Worm (Caenorhabditis elegans): Measurements from ENCODE around the gene npr-36.

The npr-36 gene

ce11 chrX:17352098-17352497 lies 7.5 kb upstream of the npr-36 start:
- TF ChIP-seq nhr-20 (tag; optimal IDR thresholded peaks at IDR 0.05) (no peak), ces-1 (GFP tag; optimal IDR thresholded peaks at IDR 0.05) (peak; percentile 13), lin-14 (GFP tag; optimal IDR thresholded peaks at IDR 0.05) (peak; percentile 50), fkh-8 (tag; optimal IDR thresholded peaks at IDR 0.05) (no peak), fkh-10 (GFP tag; optimal IDR thresholded peaks at IDR 0.05) (peak; percentile 94), unc-62 (GFP tag; optimal IDR thresholded peaks at IDR 0.05) (no peak)

- TF ChIP-seq fkh-8 (tag; optimal IDR thresholded peaks at IDR 0.05), result no peak
- peak; percentile 86 for TF ChIP-seq dsc-1 (tag; optimal IDR thresholded peaks at IDR 0.05)
- TF ChIP-seq lin-14 (GFP tag; optimal IDR thresholded peaks at IDR 0.05), result peak; percentile 13
Measured at ce11 chrX:17355462-17355861, 4.1 kb upstream of the npr-36 start.

ce11 chrX:17356748-17357147 lies 2.8 kb upstream of the npr-36 start:
- no peak for TF ChIP-seq lin-35 (GFP tag; optimal IDR thresholded peaks at IDR 0.05)
- TF ChIP-seq unc-98 (GFP tag; IDR thresholded peaks at IDR 0.05), result no peak
- TF ChIP-seq dsc-1 (tag; optimal IDR thresholded peaks at IDR 0.05), result peak; percentile 65
- peak; percentile 54 for TF ChIP-seq pax-3 (tag; optimal IDR thresholded peaks at IDR 0.05)
- TF ChIP-seq efl-1 (optimal IDR thresholded peaks at IDR 0.05), result no peak
- TF ChIP-seq efl-1 (GFP tag; optimal IDR thresholded peaks at IDR 0.05 in 1 of 2), result peak in 1 of 2 experiments; percentile 68
- TF ChIP-seq nhr-11 (tag; optimal IDR thresholded peaks at IDR 0.05), result no peak
- TF ChIP-seq sox-4 (tag; optimal IDR thresholded peaks at IDR 0.05), result peak; percentile 49
- TF ChIP-seq nhr-47 (tag; optimal IDR thresholded peaks at IDR 0.05), result peak; percentile 26
- peak; percentile 45 for TF ChIP-seq nhr-71 (tag; optimal IDR thresholded peaks at IDR 0.05)
- TF ChIP-seq nhr-20 (tag; optimal IDR thresholded peaks at IDR 0.05), result no peak
- TF ChIP-seq fkh-8 (tag; optimal IDR thresholded peaks at IDR 0.05), result peak; percentile 64
- TF ChIP-seq nhr-76 (tag; optimal IDR thresholded peaks at IDR 0.05), result no peak

- TF ChIP-seq vab-15 (tag; optimal IDR thresholded peaks at IDR 0.05) (no peak), nhr-85 (tag) (peak; percentile 27), grh-1 (GFP tag; IDR thresholded peaks at IDR 0.05) (0 out of 2 replicates have a peak, but pooled peaks have one; percentile 40), blmp-1 (tag; optimal IDR thresholded peaks at IDR 0.05) (no peak), ets-5 (GFP tag; IDR thresholded peaks at IDR 0.05) (no peak)
Measured at ce11 chrX:17362529-17362928, 3.0 kb downstream of the npr-36 start, which contains the start of gene F10D7.11. TSS of gene F10D7.11 (plus strand) at chrX:17362829.

ce11 chrX:17363491-17363890 lies 3.9 kb downstream of the npr-36 start:
- TF ChIP-seq snu-23 (GFP tag; optimal IDR thresholded peaks at IDR 0.05) (no peak), nhr-85 (tag) (peak; percentile 47), isw-1 (GFP tag; IDR thresholded peaks at IDR 0.05) (no peak)

- TF ChIP-seq snpc-4 (tag; optimal IDR thresholded peaks at IDR 0.05), result no peak
- no peak for TF ChIP-seq swsn-7 (tag; optimal IDR thresholded peaks at IDR 0.05)
- no peak for TF ChIP-seq C34B4.2 (tag; optimal IDR thresholded peaks at IDR 0.05)
- TF ChIP-seq unc-86 (tag; optimal IDR thresholded peaks at IDR 0.05), result no peak
- no peak for TF ChIP-seq nhr-84 (tag; optimal IDR thresholded peaks at IDR 0.05)
- no peak for TF ChIP-seq mab-9 (GFP tag; IDR thresholded peaks at IDR 0.05)
- TF ChIP-seq ets-5 (GFP tag; IDR thresholded peaks at IDR 0.05), result no peak
- TF ChIP-seq elt-3 (tag; optimal IDR thresholded peaks at IDR 0.05), result no peak
- TF ChIP-seq vab-15 (tag; optimal IDR thresholded peaks at IDR 0.05), result no peak
- no peak for TF ChIP-seq xbp-1 (tag; optimal IDR thresholded peaks at IDR 0.05)
- no peak for TF ChIP-seq nhr-76 (tag; optimal IDR thresholded peaks at IDR 0.05)
- TF ChIP-seq fkh-4 (tag; optimal IDR thresholded peaks at IDR 0.05; ENCODE audit: borderline replicate concordance), result no peak
- TF ChIP-seq nhr-77 (tag; optimal IDR thresholded peaks at IDR 0.05), result no peak
- TF ChIP-seq skn-1 (tag; optimal IDR thresholded peaks at IDR 0.05), result no peak
- no peak for TF ChIP-seq dpl-1 (GFP tag; optimal IDR thresholded peaks at IDR 0.05)
- TF ChIP-seq unc-30 (tag; optimal IDR thresholded peaks at IDR 0.05), result no peak
- no peak for TF ChIP-seq lir-3 (tag; optimal IDR thresholded peaks at IDR 0.05; ENCODE audit: poor library complexity)
Measured at ce11 chrX:17368542-17368941, 9.0 kb downstream of the npr-36 start, which contains the start of gene mfsd-10. TSS of gene mfsd-10 (minus strand) at chrX:17368642.
